Fruit fly (Drosophila melanogaster): Measurements from ENCODE around the gene Gr77a.
A peak's percentile ranks its signal among the peaks of the same experiment; 100 is the strongest.

Gene Gr77a

dm6 chr3L:20739414-20739813 is at the start of gene Gr77a:
Gene Gr77a (minus strand): TSS chr3L:20739430.
- TF ChIP-seq h (optimal IDR thresholded peaks at IDR 0.05) (no peak), Myc (optimal IDR thresholded peaks at IDR 0.05) (no peak), insv (optimal IDR thresholded peaks at IDR 0.05) (no peak), psq (optimal IDR thresholded peaks at IDR 0.05) (no peak), Sin3A (optimal IDR thresholded peaks at IDR 0.05) (no peak), ttk (optimal IDR thresholded peaks at IDR 0.05) (no peak)

dm6 chr3L:20787835-20788380 is 48.7 kb upstream of the Gr77a start, which contains the start of gene CG11396:
Gene CG11396 (minus strand): TSS chr3L:20788137.
- TF ChIP-seq insv (optimal IDR thresholded peaks at IDR 0.05), result peak; percentile 43
- no peak for TF ChIP-seq psq (optimal IDR thresholded peaks at IDR 0.05)

dm6 chr3L:20785742-20786427 is 46.7 kb upstream of the Gr77a start, which contains the start of gene Pcif1:
Gene Pcif1 (minus strand): TSS chr3L:20786197.
- no peak for TF ChIP-seq h (optimal IDR thresholded peaks at IDR 0.05)
- TF ChIP-seq psq (optimal IDR thresholded peaks at IDR 0.05), result no peak
- TF ChIP-seq insv (optimal IDR thresholded peaks at IDR 0.05), result no peak
- no peak for TF ChIP-seq Myc (optimal IDR thresholded peaks at IDR 0.05)
- no peak for TF ChIP-seq ttk (optimal IDR thresholded peaks at IDR 0.05)
- TF ChIP-seq Sin3A (optimal IDR thresholded peaks at IDR 0.05), result no peak

dm6 chr3L:20784812-20785671 is 45.8 kb upstream of the Gr77a start:
- no peak for TF ChIP-seq psq (optimal IDR thresholded peaks at IDR 0.05)
- no peak for TF ChIP-seq h (optimal IDR thresholded peaks at IDR 0.05)
- no peak for TF ChIP-seq Myc (optimal IDR thresholded peaks at IDR 0.05)
- TF ChIP-seq insv (optimal IDR thresholded peaks at IDR 0.05), result no peak
- no peak for TF ChIP-seq Sin3A (optimal IDR thresholded peaks at IDR 0.05)
- no peak for TF ChIP-seq ttk (optimal IDR thresholded peaks at IDR 0.05)

dm6 chr3L:20784394-20784793 is 45.2 kb upstream of the Gr77a start:
- TF ChIP-seq Myc (optimal IDR thresholded peaks at IDR 0.05) (no peak), h (optimal IDR thresholded peaks at IDR 0.05) (no peak), insv (optimal IDR thresholded peaks at IDR 0.05) (no peak), Sin3A (optimal IDR thresholded peaks at IDR 0.05) (no peak), ttk (optimal IDR thresholded peaks at IDR 0.05) (no peak), psq (optimal IDR thresholded peaks at IDR 0.05) (no peak)

dm6 chr3L:20778224-20779063 is 39.2 kb upstream of the Gr77a start, which contains the start of the genes Pex16 and Pex14:
Gene Pex16 (minus strand): TSS chr3L:20778264.
Gene Pex14 (plus strand): TSS chr3L:20778799.
- TF ChIP-seq Sin3A (optimal IDR thresholded peaks at IDR 0.05) (no peak), h (optimal IDR thresholded peaks at IDR 0.05) (no peak), insv (optimal IDR thresholded peaks at IDR 0.05) (no peak), ttk (optimal IDR thresholded peaks at IDR 0.05) (no peak), Myc (optimal IDR thresholded peaks at IDR 0.05) (no peak), psq (optimal IDR thresholded peaks at IDR 0.05) (no peak)

- TF ChIP-seq ttk (optimal IDR thresholded peaks at IDR 0.05) (no peak), h (optimal IDR thresholded peaks at IDR 0.05) (no peak), Sin3A (optimal IDR thresholded peaks at IDR 0.05) (no peak)
Observed at dm6 chr3L:20777496-20777895, 38.3 kb upstream of the Gr77a start.

- no peak for TF ChIP-seq Sin3A (optimal IDR thresholded peaks at IDR 0.05)
- no peak for TF ChIP-seq h (optimal IDR thresholded peaks at IDR 0.05)
- no peak for TF ChIP-seq psq (optimal IDR thresholded peaks at IDR 0.05)
- TF ChIP-seq Myc (optimal IDR thresholded peaks at IDR 0.05), result no peak
- no peak for TF ChIP-seq insv (optimal IDR thresholded peaks at IDR 0.05)
- no peak for TF ChIP-seq ttk (optimal IDR thresholded peaks at IDR 0.05)
Observed at dm6 chr3L:20772647-20773015, 33.4 kb upstream of the Gr77a start.

- TF ChIP-seq ttk (optimal IDR thresholded peaks at IDR 0.05) (no peak), psq (optimal IDR thresholded peaks at IDR 0.05) (no peak), Myc (optimal IDR thresholded peaks at IDR 0.05) (no peak), h (optimal IDR thresholded peaks at IDR 0.05) (no peak)
Observed at dm6 chr3L:20771891-20772646, 32.8 kb upstream of the Gr77a start.

- TF ChIP-seq Myc (optimal IDR thresholded peaks at IDR 0.05), result no peak
- TF ChIP-seq h (optimal IDR thresholded peaks at IDR 0.05), result no peak
Observed at dm6 chr3L:20771001-20771890, 32.0 kb upstream of the Gr77a start, which contains the start of the genes CG4042 and Pitslre. Gene CG4042 (minus strand): TSS chr3L:20771507. Gene Pitslre (plus strand): TSS chr3L:20771528.
